Worm (Caenorhabditis elegans): ENCODE data around the gene crt-1.
A peak's percentile ranks its signal among the peaks of the same experiment; 100 is the strongest.

crt-1 gene

ce11 chrV:6101243-6101898 lies 1.0 kb upstream of the crt-1 start (continued):
- TF ChIP-seq daf-16 (GFP tag; optimal IDR thresholded peaks at IDR 0.05) (no peak), daf-16 (tag; optimal IDR thresholded peaks at IDR 0.05) (peak; percentile 74), ztf-11 (tag; optimal IDR thresholded peaks at IDR 0.05) (no peak), madf-5 (GFP tag; IDR thresholded peaks at IDR 0.05) (no peak), Y75B8A.6 (GFP tag; IDR thresholded peaks at IDR 0.05) (no peak), hlh-30 (tag; optimal IDR thresholded peaks at IDR 0.05; ENCODE audit: insufficient read depth) (no peak), unc-130 (GFP tag; optimal IDR thresholded peaks at IDR 0.05) (no peak), ceh-62 (tag; optimal IDR thresholded peaks at IDR 0.05) (no peak), lin-38 (GFP tag; IDR thresholded peaks at IDR 0.05) (no peak), madf-9 (GFP tag; conservative IDR thresholded peaks at IDR 0.05) (no peak), nhr-102 (tag; optimal IDR thresholded peaks at IDR 0.05) (no peak), zip-11 (GFP tag; IDR thresholded peaks at IDR 0.05) (no peak), unc-62 (GFP tag; optimal IDR thresholded peaks at IDR 0.05 in 1 of 2) (peak in 1 of 2 experiments; percentile 49), unc-62 (tag; optimal IDR thresholded peaks at IDR 0.05) (no peak), arid-1 (GFP tag; conservative IDR thresholded peaks at IDR 0.05) (no peak), nhr-76 (tag; optimal IDR thresholded peaks at IDR 0.05) (no peak)

DNA sequence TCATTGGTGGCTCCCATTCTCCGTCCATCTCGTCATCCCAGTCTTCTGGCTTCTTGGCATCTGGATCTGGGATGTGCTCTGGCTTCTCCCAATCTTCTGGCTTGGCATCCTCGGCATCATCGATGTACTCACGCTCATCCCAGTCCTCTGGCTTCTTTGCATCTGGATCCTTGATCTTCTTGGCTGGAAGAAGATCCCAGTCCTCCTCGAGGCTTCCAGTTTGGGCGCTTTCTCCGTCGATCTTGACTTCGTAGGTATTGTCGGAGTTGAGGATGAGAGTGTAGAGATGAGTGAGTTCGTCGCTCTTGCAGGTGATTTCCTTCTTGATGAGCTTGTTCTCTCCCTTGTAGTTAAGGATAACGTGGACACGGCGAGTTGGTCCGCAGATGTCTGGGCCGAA lies 708 bp downstream of the crt-1 start:
- TF ChIP-seq Y5F2A.4 (GFP tag; optimal IDR thresholded peaks at IDR 0.05), result no peak
- peak; percentile 77 for TF ChIP-seq aha-1 (tag)

ce11 chrV:6098755-6099155 lies 1.6 kb downstream of the crt-1 start:
- TF ChIP-seq tag-97 (GFP tag; IDR thresholded peaks at IDR 0.05), result no peak
- TF ChIP-seq mdt-29 (GFP tag; IDR thresholded peaks at IDR 0.05), result no peak
- TF ChIP-seq nhr-10 (tag; optimal IDR thresholded peaks at IDR 0.05), result peak; percentile 14
- peak; percentile 3 for TF ChIP-seq fos-1 (tag; optimal IDR thresholded peaks at IDR 0.05)
- TF ChIP-seq Y5F2A.4 (GFP tag; optimal IDR thresholded peaks at IDR 0.05), result no peak
- peak in 1 of 2 experiments; percentile 65 for TF ChIP-seq lsy-2 (tag; optimal IDR thresholded peaks at IDR 0.05)
- no peak for TF ChIP-seq lin-1 (GFP tag; IDR thresholded peaks at IDR 0.05)
- TF ChIP-seq lin-13 (GFP tag; optimal IDR thresholded peaks at IDR 0.05), result peak; percentile 24
- no peak for TF ChIP-seq lin-39 (tag; optimal IDR thresholded peaks at IDR 0.05)
- no peak for TF ChIP-seq daf-12 (tag; optimal IDR thresholded peaks at IDR 0.05)
- no peak for TF ChIP-seq ZK546.5 (tag; optimal IDR thresholded peaks at IDR 0.05)
- peak in 1 of 2 experiments; percentile 3 for TF ChIP-seq daf-16 (GFP tag; optimal IDR thresholded peaks at IDR 0.05)
- peak; percentile 61 for TF ChIP-seq daf-16 (tag; optimal IDR thresholded peaks at IDR 0.05)
- TF ChIP-seq hlh-30 (tag; optimal IDR thresholded peaks at IDR 0.05; ENCODE audit: insufficient read depth), result no peak
- no peak for TF ChIP-seq Y105C5A.15 (GFP tag; IDR thresholded peaks at IDR 0.05)
- TF ChIP-seq dmd-8 (GFP tag; IDR thresholded peaks at IDR 0.05), result no peak
- no peak for TF ChIP-seq zip-11 (GFP tag; IDR thresholded peaks at IDR 0.05)
- no peak for TF ChIP-seq ceh-82 (tag; optimal IDR thresholded peaks at IDR 0.05)
- TF ChIP-seq nhr-11 (tag; optimal IDR thresholded peaks at IDR 0.05), result no peak
- TF ChIP-seq dmd-6 (GFP tag; IDR thresholded peaks at IDR 0.05), result no peak
- no peak for TF ChIP-seq saeg-2 (GFP tag; IDR thresholded peaks at IDR 0.05)
- TF ChIP-seq pha-4 (GFP tag; IDR thresholded peaks at IDR 0.05), result peak; percentile 43; the same call in 1 of the 2 replicates
- TF ChIP-seq pha-4 (tag; optimal IDR thresholded peaks at IDR 0.05), result no peak
- TF ChIP-seq hif-1 (tag; optimal IDR thresholded peaks at IDR 0.05), result no peak
- no peak for TF ChIP-seq egl-27 (tag; optimal IDR thresholded peaks at IDR 0.05)
- TF ChIP-seq madf-9 (GFP tag; conservative IDR thresholded peaks at IDR 0.05), result no peak
- no peak for TF ChIP-seq nhr-42 (GFP tag; IDR thresholded peaks at IDR 0.05)
- TF ChIP-seq unc-62 (GFP tag; optimal IDR thresholded peaks at IDR 0.05 in 1 of 2), result peak in 1 of 2 experiments; percentile 84
- no peak for TF ChIP-seq unc-62 (tag; optimal IDR thresholded peaks at IDR 0.05)
- TF ChIP-seq egl-43 (GFP tag; IDR thresholded peaks at IDR 0.05), result no peak
- peak; percentile 52; the same call in 1 of the 2 replicates for TF ChIP-seq T26A8.4 (GFP tag; IDR thresholded peaks at IDR 0.05)
- TF ChIP-seq nhr-76 (tag; optimal IDR thresholded peaks at IDR 0.05), result no peak
- no peak for TF ChIP-seq F37D6.2 (tag; optimal IDR thresholded peaks at IDR 0.05)
- TF ChIP-seq mxl-2 (GFP tag; conservative IDR thresholded peaks at IDR 0.05), result no peak
- TF ChIP-seq php-3 (GFP tag; IDR thresholded peaks at IDR 0.05), result no peak
- no peak for TF ChIP-seq T20F7.1 (GFP tag; optimal IDR thresholded peaks at IDR 0.05)
- TF ChIP-seq spr-1 (tag; optimal IDR thresholded peaks at IDR 0.05), result no peak
- TF ChIP-seq spr-3 (GFP tag; optimal IDR thresholded peaks at IDR 0.05), result no peak
